Worm (Caenorhabditis elegans) whole organism, midembryonic: ENCODE results near the gene srd-74.
"Not testable (repeated sequence)": the region's sequence is repeated elsewhere in the genome, so short reads cannot be mapped to it uniquely, and the experiment has no call there.

Source experiments
- T22C8.4 ChIP-seq: fragments of 200-800 bp; sonication (Bioruptor generic); IDR thresholded peaks from 2 replicates; pipeline ENCODE4 v1.3.6; 2022; ENCODE audit warnings: missing genetic modification characterization, missing compliant biosample characterization
- cog-1 ChIP-seq: sonication (generic microtip); optimal IDR thresholded peaks from 2 replicates; lab custom pipeline; 2016; ENCODE audit warnings: missing genetic modification characterization, missing compliant biosample characterization
- flt-1 ChIP-seq: fragments of 200-800 bp; sonication (Bioruptor generic); IDR thresholded peaks from 2 replicates; pipeline ENCODE4 v1.3.6; 2022; ENCODE audit warnings: missing genetic modification characterization, missing compliant biosample characterization
- ref-1 ChIP-seq: fragments of 200-800 bp; sonication (Bioruptor generic); conservative IDR thresholded peaks from 2 replicates; pipeline ENCODE4 v1.3.6; 2022; ENCODE audit warnings: missing genetic modification reagents, missing genetic modification characterization, missing compliant biosample characterization
- tab-1 ChIP-seq: fragments of 200-800 bp; sonication (Bioruptor generic); IDR thresholded peaks from 2 replicates; pipeline ENCODE4 v1.3.6; 2022; ENCODE audit warnings: missing genetic modification characterization, missing compliant biosample characterization
- ztf-23 ChIP-seq: fragments of 200-800 bp; sonication (Bioruptor generic); IDR thresholded peaks from 2 replicates; pipeline ENCODE4 v1.3.6; 2022; ENCODE audit warnings: missing genetic modification reagents, missing genetic modification characterization, missing compliant biosample characterization
- ztf-29 ChIP-seq: fragments of 200-800 bp; sonication (Bioruptor generic); IDR thresholded peaks from 2 replicates; pipeline ENCODE4 v1.3.6; 2022; ENCODE audit warnings: missing genetic modification reagents, missing genetic modification characterization, missing compliant biosample characterization

DNA sequence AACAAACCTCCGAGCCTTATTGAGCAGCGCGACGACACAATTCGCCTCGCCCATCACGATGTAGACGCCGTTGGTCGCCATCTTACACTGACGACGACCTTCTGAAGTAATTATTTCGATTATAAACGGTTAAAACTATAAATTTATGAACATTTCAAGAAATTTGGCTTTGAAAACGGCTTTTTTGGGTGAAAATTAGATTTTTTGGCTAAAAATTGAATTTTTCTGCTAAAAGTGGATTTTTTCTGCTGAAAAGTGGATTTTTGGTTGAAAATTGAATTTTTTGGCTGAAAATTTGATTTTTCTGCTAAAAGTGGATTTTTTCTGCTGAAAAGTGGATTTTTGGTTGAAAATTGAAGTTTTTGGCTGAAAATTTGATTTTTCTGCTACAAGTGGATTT is 8.3 kb upstream of the srd-74 start, which contains the start of gene gbf-1:
- not testable (repeated sequence) for TF ChIP-seq ztf-23; flt-1 (GFP tag; lab: Robert Waterston, UW); ztf-29 (GFP tag; lab: Robert Waterston, UW); T22C8.4 (GFP tag; lab: Robert Waterston, UW); ref-1; cog-1 (tag; lab: Kevin White, UChicago); tab-1
